Worm (Caenorhabditis elegans): ENCODE measurements around the gene F23A7.4.

F23A7.4 gene

ce11 chrX:16192574-16192973 lies 19.8 kb upstream of the F23A7.4 start (continued):
- TF ChIP-seq let-607 (tag; optimal IDR thresholded peaks at IDR 0.05) (peak; percentile 18 to 59), ztf-3 (GFP tag; optimal IDR thresholded peaks at IDR 0.05) (no peak), F22D6.2 (tag; optimal IDR thresholded peaks at IDR 0.05) (no peak), Y53F4B.3 (GFP tag; IDR thresholded peaks at IDR 0.05) (no peak), lin-54 (GFP tag; optimal IDR thresholded peaks at IDR 0.05) (no peak), aptf-2 (GFP tag; conservative IDR thresholded peaks at IDR 0.05) (no peak), atf-7 (tag; optimal IDR thresholded peaks at IDR 0.05) (peak; percentile 91), lsy-27 (tag; optimal IDR thresholded peaks at IDR 0.05; ENCODE audit: borderline replicate concordance, insufficient read depth) (no peak), efl-1 (GFP tag; optimal IDR thresholded peaks at IDR 0.05) (no peak), ztf-22 (GFP tag; optimal IDR thresholded peaks at IDR 0.05) (peak; percentile 82), cebp-2 (GFP tag; IDR thresholded peaks at IDR 0.05) (no peak), bed-2 (GFP tag; IDR thresholded peaks at IDR 0.05) (no peak), nfya-2 (GFP tag; IDR thresholded peaks at IDR 0.05) (no peak), F55B11.4 (tag; optimal IDR thresholded peaks at IDR 0.05; ENCODE audit: borderline replicate concordance, insufficient read depth) (no peak), athp-1 (tag; optimal IDR thresholded peaks at IDR 0.05) (no peak), egl-44 (GFP tag; IDR thresholded peaks at IDR 0.05) (no peak), mel-28 (tag; optimal IDR thresholded peaks at IDR 0.05; ENCODE audit: borderline replicate concordance) (no peak), sdz-38 (tag; optimal IDR thresholded peaks at IDR 0.05) (no peak), repo-1 (tag; optimal IDR thresholded peaks at IDR 0.05) (no peak), D2030.7 (GFP tag; IDR thresholded peaks at IDR 0.05) (no peak), B0035.1 (tag; optimal IDR thresholded peaks at IDR 0.05) (no peak), cebp-1 (GFP tag; IDR thresholded peaks at IDR 0.05) (no peak), cebp-1 (tag; optimal IDR thresholded peaks at IDR 0.05) (no peak), B0336.3 (GFP tag; IDR thresholded peaks at IDR 0.05) (peak; percentile 35; the same call in 1 of the 2 replicates), hsf-1 (GFP tag; IDR thresholded peaks at IDR 0.05) (no peak), F37B4.10 (GFP tag; IDR thresholded peaks at IDR 0.05) (no peak), egrh-3 (GFP tag; IDR thresholded peaks at IDR 0.05) (no peak), gei-17 (GFP tag; optimal IDR thresholded peaks at IDR 0.05) (no peak), sptf-2 (GFP tag; optimal IDR thresholded peaks at IDR 0.05) (no peak), F52B5.7 (tag; optimal IDR thresholded peaks at IDR 0.05) (no peak), pbrm-1 (GFP tag; IDR thresholded peaks at IDR 0.05) (no peak), snpc-4 (GFP tag; optimal IDR thresholded peaks at IDR 0.05) (no peak), snpc-4 (tag; optimal IDR thresholded peaks at IDR 0.05) (peak in 2 of 4 experiments; percentile 21 to 42), ets-4 (GFP tag; optimal IDR thresholded peaks at IDR 0.05) (peak; percentile 71), nhr-179 (tag; optimal IDR thresholded peaks at IDR 0.05) (no peak), hrde-1 (tag; optimal IDR thresholded peaks at IDR 0.05; ENCODE audit: borderline replicate concordance) (no peak), lin-40 (tag; optimal IDR thresholded peaks at IDR 0.05) (peak; percentile 60), ceh-58 (GFP tag; IDR thresholded peaks at IDR 0.05) (no peak), B0019.2 (GFP tag; conservative IDR thresholded peaks at IDR 0.05) (no peak), T26A5.8 (tag; optimal IDR thresholded peaks at IDR 0.05) (no peak), ama-1 (optimal IDR thresholded peaks at IDR 0.05) (no peak), ama-1 (GFP tag; optimal IDR thresholded peaks at IDR 0.05) (no peak), F57A8.1 (GFP tag; optimal IDR thresholded peaks at IDR 0.05) (no peak), F49E8.2 (tag; optimal IDR thresholded peaks at IDR 0.05; ENCODE audit: insufficient read depth) (no peak), unc-62 (GFP tag; optimal IDR thresholded peaks at IDR 0.05) (no peak), xnd-1 (tag; optimal IDR thresholded peaks at IDR 0.05) (no peak), Y56A3A.18 (GFP tag; IDR thresholded peaks at IDR 0.05) (no peak), attf-6 (GFP tag; IDR thresholded peaks at IDR 0.05) (no peak), dox-1 (GFP tag; IDR thresholded peaks at IDR 0.05) (no peak; the same call in 1 of the 2 replicates)

Data from whole organism, young adult.